Fruit fly (Drosophila melanogaster) whole organism, wandering third instar larva: ENCODE results near the gene Prosbeta2.

Source experiments
- Abd-B ChIP-seq: fragments of >200 bp; optimal IDR thresholded peaks from 2 replicates; lab custom pipeline; 2017; ENCODE audit warnings: missing biosample characterization, missing genetic modification characterization
- CG32264 ChIP-seq: fragments of 200-800 bp; sonication (Bioruptor generic); optimal IDR thresholded peaks from 2 replicates; lab custom pipeline; 2016; ENCODE audit warnings: missing biosample characterization, missing genetic modification characterization
- CG9705 ChIP-seq: fragments of 200-800 bp; sonication (Bioruptor generic); optimal IDR thresholded peaks from 2 replicates; lab custom pipeline; 2018; ENCODE audit warnings: missing biosample characterization, mild to moderate bottlenecking, missing genetic modification characterization
- CrebA ChIP-seq: fragments of 200-800 bp; sonication (Bioruptor generic); optimal IDR thresholded peaks from 2 replicates; lab custom pipeline; 2016; ENCODE audit warnings: missing biosample characterization, mild to moderate bottlenecking, missing genetic modification characterization, borderline replicate concordance
- Dfd ChIP-seq: fragments of >200 bp; optimal IDR thresholded peaks from 2 replicates; lab custom pipeline; 2017; ENCODE audit warnings: missing biosample characterization, missing genetic modification characterization
- GATAd ChIP-seq: sonication (Bioruptor generic); optimal IDR thresholded peaks from 2 replicates; lab custom pipeline; 2016; ENCODE audit warnings: missing biosample characterization, missing genetic modification characterization
- Hnf4 ChIP-seq: fragments of 200-800 bp; sonication (Bioruptor generic); optimal IDR thresholded peaks from 2 replicates; lab custom pipeline; 2016; ENCODE audit warnings: missing biosample characterization, mild to moderate bottlenecking, missing genetic modification characterization
- Hr83 ChIP-seq: fragments of 200-300 bp; sonication (Bioruptor generic); optimal IDR thresholded peaks from 2 replicates; lab custom pipeline; 2016; ENCODE audit warnings: missing biosample characterization, mild to moderate bottlenecking, missing genetic modification characterization, moderate library complexity; ENCODE audit not compliant: poor library complexity, severe bottlenecking
- Jra ChIP-seq: sonication (Bioruptor generic); optimal IDR thresholded peaks from 2 replicates; lab custom pipeline; 2016; ENCODE audit warnings: missing biosample characterization, missing genetic modification characterization
- Mio ChIP-seq: sonication (Bioruptor generic); optimal IDR thresholded peaks from 2 replicates; lab custom pipeline; 2016; ENCODE audit warnings: missing biosample characterization, missing genetic modification characterization
- Myc ChIP-seq: fragments of >200 bp; optimal IDR thresholded peaks from 2 replicates; lab custom pipeline; 2017
- N ChIP-seq: fragments of >200 bp; optimal IDR thresholded peaks from 2 replicates; lab custom pipeline; 2018; ENCODE audit warnings: missing biosample characterization, missing external identifiers, missing genetic modification characterization
- OdsH ChIP-seq: fragments of 200-800 bp; sonication (Bioruptor generic); optimal IDR thresholded peaks from 2 replicates; lab custom pipeline; 2016; ENCODE audit warnings: missing biosample characterization, mild to moderate bottlenecking, missing genetic modification characterization
- Rel ChIP-seq, 2 experiments: fragments of 200-800 bp; sonication (Bioruptor generic) in 1 of 2; optimal IDR thresholded peaks; 2 replicates in 1 of 2; 3 replicates in 1 of 2; lab custom pipeline; 2016 to 2019; ENCODE audit warnings: mild to moderate bottlenecking in 2 of 2, missing biosample characterization in 2 of 2, missing genetic modification characterization in 2 of 2, moderate library complexity in 1 of 2
- Sp1 ChIP-seq: fragments of 200-800 bp; sonication (Bioruptor generic); optimal IDR thresholded peaks from 3 replicates; lab custom pipeline; 2019; ENCODE audit warnings: missing biosample characterization, mild to moderate bottlenecking, missing genetic modification characterization, moderate library complexity
- Vsx2 ChIP-seq: fragments of 200-300, 225-300 bp; sonication (Bioruptor generic); optimal IDR thresholded peaks from 2 replicates; lab custom pipeline; 2018; ENCODE audit warnings: missing biosample characterization, missing genetic modification characterization; ENCODE audit not compliant: partially characterized antibody
- br ChIP-seq: fragments of 200-800 bp; sonication (Bioruptor generic); optimal IDR thresholded peaks from 2 replicates; lab custom pipeline; 2016; ENCODE audit warnings: missing biosample characterization, missing genetic modification characterization
- brk ChIP-seq: fragments of 200-800 bp; sonication (Bioruptor generic); optimal IDR thresholded peaks from 2 replicates; lab custom pipeline; 2016; ENCODE audit warnings: missing biosample characterization, mild to moderate bottlenecking, missing genetic modification characterization
- dl ChIP-seq, 2 experiments: fragments of 175-275, 200-275 bp in 1 of 2; fragments of 200-275 bp in 1 of 2; sonication (Bioruptor generic); optimal IDR thresholded peaks; lab custom pipeline; 2018; ENCODE audit warnings: mild to moderate bottlenecking in 2 of 2, missing biosample characterization in 2 of 2, missing genetic modification characterization in 2 of 2, moderate library complexity in 2 of 2; ENCODE audit not compliant: partially characterized antibody in 2 of 2, insufficient read depth in 1 of 2
- dmrt93B ChIP-seq: fragments of 200-800 bp; sonication (Bioruptor generic); optimal IDR thresholded peaks from 2 replicates; lab custom pipeline; 2018; ENCODE audit warnings: missing biosample characterization, mild to moderate bottlenecking, missing genetic modification characterization
- dsf ChIP-seq: sonication (Bioruptor generic); optimal IDR thresholded peaks from 2 replicates; lab custom pipeline; 2016; ENCODE audit warnings: missing biosample characterization, missing genetic modification characterization, borderline replicate concordance
- ey ChIP-seq: fragments of 200-800 bp; sonication (Bioruptor generic); optimal IDR thresholded peaks from 2 replicates; lab custom pipeline; 2016; ENCODE audit warnings: missing biosample characterization, missing genetic modification characterization
- foxo ChIP-seq, 2 experiments: fragments of 200-800 bp; sonication (Bioruptor generic); optimal IDR thresholded peaks; 2 replicates in 1 of 2; 3 replicates in 1 of 2; lab custom pipeline; 2016 to 2017; ENCODE audit warnings: missing biosample characterization in 2 of 2, missing genetic modification characterization in 2 of 2
- fru ChIP-seq: fragments of 200-800 bp; sonication (Bioruptor generic); optimal IDR thresholded peaks from 3 replicates; lab custom pipeline; 2016; ENCODE audit warnings: missing biosample characterization, mild to moderate bottlenecking, missing genetic modification characterization
- h ChIP-seq: fragments of 200-800 bp; sonication (Bioruptor generic); optimal IDR thresholded peaks from 3 replicates; lab custom pipeline; 2016; ENCODE audit warnings: missing biosample characterization, mild to moderate bottlenecking, missing genetic modification characterization
- jim ChIP-seq: fragments of 175-275, 200-325 bp; sonication (Bioruptor generic); optimal IDR thresholded peaks from 2 replicates; lab custom pipeline; 2016; ENCODE audit warnings: missing biosample characterization, mild to moderate bottlenecking, missing genetic modification characterization
- lola ChIP-seq: fragments of >200 bp; optimal IDR thresholded peaks from 2 replicates; lab custom pipeline; 2017; ENCODE audit warnings: missing biosample characterization, missing genetic modification characterization
- pan ChIP-seq: fragments of >200 bp; optimal IDR thresholded peaks from 2 replicates; lab custom pipeline; 2017
- psq ChIP-seq: fragments of 200-800 bp; sonication (Bioruptor generic); optimal IDR thresholded peaks from 3 replicates; lab custom pipeline; 2017; ENCODE audit warnings: missing biosample characterization, mild to moderate bottlenecking, missing genetic modification characterization, moderate library complexity
- rgr ChIP-seq: fragments of 200-800 bp; sonication (Bioruptor generic); optimal IDR thresholded peaks from 3 replicates; lab custom pipeline; 2016; ENCODE audit warnings: missing biosample characterization, mild to moderate bottlenecking, missing genetic modification characterization
- sage ChIP-seq: fragments of 200-800 bp; sonication (Bioruptor generic); optimal IDR thresholded peaks from 2 replicates; lab custom pipeline; 2016; ENCODE audit warnings: missing biosample characterization, mild to moderate bottlenecking, missing genetic modification characterization
- tai ChIP-seq: sonication (Bioruptor generic); optimal IDR thresholded peaks from 2 replicates; lab custom pipeline; 2016; ENCODE audit warnings: missing biosample characterization, missing genetic modification characterization
- usp ChIP-seq: fragments of >200 bp; optimal IDR thresholded peaks from 2 replicates; lab custom pipeline; 2017; ENCODE audit warnings: missing biosample characterization, missing genetic modification characterization
- woc ChIP-seq: sonication (Bioruptor generic); optimal IDR thresholded peaks from 2 replicates; lab custom pipeline; 2016; ENCODE audit warnings: missing biosample characterization, mild to moderate bottlenecking, missing genetic modification characterization

The Prosbeta2 gene

dm6 chr3L:14958613-14959327, 41.0 kb upstream of the Prosbeta2 start:
- TF ChIP-seq N (GFP tag; lab: Kevin White, UChicago): no peak
- TF ChIP-seq dl (GFP tag; optimal IDR thresholded peaks at IDR 0.05; lab: Kevin White, UChicago; ENCODE audit: insufficient read depth in 1 of 2, partially characterized antibody in 2 of 2): no peak
- TF ChIP-seq CrebA: no peak
- TF ChIP-seq Jra (GFP tag; lab: Kevin White, UChicago): no peak
- TF ChIP-seq Hnf4 (GFP tag; lab: Kevin White, UChicago): no peak
- no peak for TF ChIP-seq woc (GFP tag; lab: Kevin White, UChicago)
- no peak for TF ChIP-seq Dfd
- TF ChIP-seq foxo (GFP tag; optimal IDR thresholded peaks at IDR 0.05; lab: Kevin White, UChicago): no peak
- no peak for TF ChIP-seq Sp1
- TF ChIP-seq Rel (GFP tag; optimal IDR thresholded peaks at IDR 0.05; lab: Kevin White, UChicago): no peak
- TF ChIP-seq Rel (tag; optimal IDR thresholded peaks at IDR 0.05; lab: Kevin White, UChicago): no peak
- TF ChIP-seq CG9705 (GFP tag; lab: Kevin White, UChicago): no peak
- TF ChIP-seq Vsx2: no peak
- TF ChIP-seq sage (GFP tag; lab: Kevin White, UChicago): no peak
- TF ChIP-seq Myc: no peak
- TF ChIP-seq jim (GFP tag; lab: Kevin White, UChicago): no peak
- TF ChIP-seq h (GFP tag; lab: Kevin White, UChicago): no peak
- TF ChIP-seq rgr: no peak
- TF ChIP-seq br (GFP tag; lab: Kevin White, UChicago): no peak
- no peak for TF ChIP-seq fru

DNA sequence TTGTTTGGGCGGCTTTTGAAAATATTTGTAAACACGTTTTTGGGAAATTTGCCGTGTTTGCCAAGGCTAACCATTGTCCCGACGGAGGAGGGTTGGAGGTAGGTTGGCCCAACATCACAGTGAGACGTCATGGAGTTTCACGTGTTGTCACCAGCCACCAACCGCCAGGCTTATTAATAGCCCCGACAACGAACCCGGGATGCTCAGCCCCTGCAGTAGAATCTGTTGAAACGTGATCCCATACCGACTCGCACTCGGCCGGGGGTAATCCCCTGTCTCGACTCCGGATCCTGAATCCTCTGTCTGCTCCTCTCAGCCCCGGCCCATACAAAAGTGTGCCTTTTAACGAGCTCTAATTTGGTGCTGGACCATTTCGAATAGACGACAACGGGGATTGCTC, 39.2 kb upstream of the Prosbeta2 start:
- no peak for TF ChIP-seq CG9705 (GFP tag; lab: Kevin White, UChicago)
- TF ChIP-seq OdsH (GFP tag; lab: Kevin White, UChicago): no peak
- no peak for TF ChIP-seq dmrt93B
- TF ChIP-seq usp: no peak
- TF ChIP-seq Myc: no peak
- no peak for TF ChIP-seq rgr
- TF ChIP-seq Jra (GFP tag; lab: Kevin White, UChicago): no peak
- no peak for TF ChIP-seq CrebA
- TF ChIP-seq Hr83 (GFP tag; lab: Kevin White, UChicago): no peak
- TF ChIP-seq woc (GFP tag; lab: Kevin White, UChicago): no peak
- no peak for TF ChIP-seq dl (GFP tag; optimal IDR thresholded peaks at IDR 0.05; lab: Kevin White, UChicago; ENCODE audit: insufficient read depth in 1 of 2, partially characterized antibody in 2 of 2)
- TF ChIP-seq pan (lab: Kevin White, UChicago): no peak
- no peak for TF ChIP-seq jim (GFP tag; lab: Kevin White, UChicago)
- no peak for TF ChIP-seq lola (GFP tag; lab: Kevin White, UChicago)
- no peak for TF ChIP-seq Vsx2
- TF ChIP-seq foxo (GFP tag; optimal IDR thresholded peaks at IDR 0.05; lab: Kevin White, UChicago): no peak
- TF ChIP-seq GATAd: no peak
- TF ChIP-seq Mio (GFP tag; lab: Kevin White, UChicago): no peak
- TF ChIP-seq Sp1: no peak

DNA sequence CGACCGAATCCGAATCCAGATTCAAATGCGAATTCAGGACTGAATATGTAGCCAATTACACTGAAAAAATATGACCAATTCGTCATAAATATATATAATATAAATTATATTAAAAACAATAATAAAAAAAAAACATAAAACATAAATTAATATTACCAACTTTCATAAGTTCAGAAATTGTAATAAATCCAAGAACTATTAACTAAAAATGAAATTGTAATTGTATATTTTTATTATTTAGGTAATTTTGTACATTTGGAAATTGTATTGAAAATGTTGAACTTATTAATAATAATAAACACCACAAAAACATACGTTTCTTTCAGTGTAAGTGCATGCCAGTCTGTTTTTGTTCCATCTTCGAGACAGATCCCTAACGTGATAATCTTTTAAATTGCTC, 38.7 kb upstream of the Prosbeta2 start:
- TF ChIP-seq br (GFP tag; lab: Kevin White, UChicago) (no peak), GATAd (no peak), Jra (GFP tag; lab: Kevin White, UChicago) (no peak), tai (GFP tag; lab: Kevin White, UChicago) (no peak), pan (lab: Kevin White, UChicago) (no peak), woc (GFP tag; lab: Kevin White, UChicago) (no peak), Abd-B (GFP tag; lab: Kevin White, UChicago) (no peak), CG32264 (GFP tag; lab: Kevin White, UChicago) (no peak), dsf (GFP tag; lab: Kevin White, UChicago) (no peak), sage (GFP tag; lab: Kevin White, UChicago) (no peak)

dm6 chr3L:14962729-14963128, 37.0 kb upstream of the Prosbeta2 start:
- TF ChIP-seq Abd-B (GFP tag; lab: Kevin White, UChicago) (no peak), Jra (GFP tag; lab: Kevin White, UChicago) (no peak), h (GFP tag; lab: Kevin White, UChicago) (no peak), psq (GFP tag; lab: Kevin White, UChicago) (no peak), pan (lab: Kevin White, UChicago) (no peak), GATAd (no peak), ey (GFP tag; lab: Kevin White, UChicago) (no peak), usp (no peak), dsf (GFP tag; lab: Kevin White, UChicago) (no peak), Hnf4 (GFP tag; lab: Kevin White, UChicago) (no peak), fru (no peak), Hr83 (GFP tag; lab: Kevin White, UChicago) (no peak), OdsH (GFP tag; lab: Kevin White, UChicago) (no peak), Mio (GFP tag; lab: Kevin White, UChicago) (no peak), brk (GFP tag; lab: Kevin White, UChicago) (no peak), Rel (GFP tag; optimal IDR thresholded peaks at IDR 0.05; lab: Kevin White, UChicago) (no peak), Rel (tag; optimal IDR thresholded peaks at IDR 0.05; lab: Kevin White, UChicago) (no peak)
- TF ChIP-seq, all 38 proteins: peak for 0
